Worm (Caenorhabditis elegans) whole organism, young adult: ENCODE data around the gene tra-3.

Experiments
- B0035.1 ChIP-seq: sonication (generic microtip); optimal IDR thresholded peaks from 2 replicates; lab custom pipeline; 2016; ENCODE audit warnings: missing genetic modification characterization, mild to moderate bottlenecking, missing compliant biosample characterization, missing genotype, missing genetic modification reagents
- F37B4.10 ChIP-seq: fragments of 200-800 bp; sonication (Bioruptor generic); IDR thresholded peaks from 2 replicates; pipeline ENCODE4 v1.3.6; 2022; ENCODE audit warnings: missing genetic modification characterization, missing compliant biosample characterization
- F57C9.4 ChIP-seq: sonication (generic microtip); optimal IDR thresholded peaks from 2 replicates; lab custom pipeline; 2017; ENCODE audit warnings: mild to moderate bottlenecking, missing genetic modification characterization, missing compliant biosample characterization
- K11D2.4 ChIP-seq: fragments of 200-800 bp; sonication (Bioruptor generic); IDR thresholded peaks from 2 replicates; pipeline ENCODE4 v1.3.6; 2022; ENCODE audit warnings: missing genetic modification reagents, missing genetic modification characterization, missing compliant biosample characterization
- K12H6.12 ChIP-seq: fragments of 200-800 bp; sonication (Bioruptor generic); optimal IDR thresholded peaks from 2 replicates; lab custom pipeline; 2018; ENCODE audit warnings: mild to moderate bottlenecking, missing genetic modification characterization, missing compliant biosample characterization
- T07F8.4 ChIP-seq: sonication (generic microtip); optimal IDR thresholded peaks from 2 replicates; lab custom pipeline; 2016; ENCODE audit warnings: mild to moderate bottlenecking, missing genetic modification characterization, moderate library complexity, missing compliant biosample characterization
- akir-1 ChIP-seq: fragments of 200-800 bp; sonication (Bioruptor generic); optimal IDR thresholded peaks from 2 replicates; lab custom pipeline; 2018; ENCODE audit warnings: mild to moderate bottlenecking, missing genetic modification characterization, moderate library complexity, missing compliant biosample characterization
- ama-1 ChIP-seq, 3 experiments: fragments of 150-350 bp in 1 of 3; sonication (generic microtip) in 2 of 3; optimal IDR thresholded peaks; 2 replicates each; lab custom pipeline; 2014 to 2018; ENCODE audit warnings: missing biosample characterization in 2 of 3, missing genetic modification characterization in 2 of 3, missing genetic modification reagents in 2 of 3
- atf-7 ChIP-seq: sonication (generic microtip); optimal IDR thresholded peaks from 2 replicates; lab custom pipeline; 2017; ENCODE audit warnings: mild to moderate bottlenecking, missing genetic modification characterization, missing compliant biosample characterization
- attf-5 ChIP-seq: fragments of 200-800 bp; sonication (Bioruptor generic); optimal IDR thresholded peaks from 2 replicates; lab custom pipeline; 2018; ENCODE audit warnings: mild to moderate bottlenecking, missing genetic modification characterization, missing compliant biosample characterization
- attf-6 ChIP-seq: fragments of 200-800 bp; sonication (Bioruptor generic); IDR thresholded peaks from 2 replicates; pipeline ENCODE4 v1.3.6; 2022; ENCODE audit warnings: missing genetic modification reagents, missing genetic modification characterization, missing compliant biosample characterization
- dox-1 ChIP-seq: fragments of 200-800 bp; sonication (Bioruptor generic); IDR thresholded peaks from 2 replicates; pipeline ENCODE4 v1.3.6; 2022; ENCODE audit warnings: missing genetic modification reagents, missing genetic modification characterization, missing compliant biosample characterization
- efl-1 ChIP-seq: fragments of 150-350 bp; optimal IDR thresholded peaks from 2 replicates; lab custom pipeline; 2014; ENCODE audit warnings: missing biosample characterization, missing genetic modification reagents, missing genetic modification characterization
- gei-17 ChIP-seq: fragments of 200-800 bp; sonication (Bioruptor generic); optimal IDR thresholded peaks from 2 replicates; lab custom pipeline; 2018; ENCODE audit warnings: mild to moderate bottlenecking, missing genetic modification characterization, missing compliant biosample characterization
- hmg-1.2 ChIP-seq: fragments of 200-800 bp; sonication (Bioruptor generic); IDR thresholded peaks from 2 replicates; pipeline ENCODE4 v1.3.6; 2022; ENCODE audit warnings: missing genetic modification reagents, missing genetic modification characterization, missing compliant biosample characterization
- lir-1 ChIP-seq: fragments of 200-800 bp; sonication (Bioruptor generic); conservative IDR thresholded peaks from 2 replicates; pipeline ENCODE4 v1.3.6; 2022; ENCODE audit warnings: missing genetic modification reagents, missing genetic modification characterization, missing compliant biosample characterization
- lsy-27 ChIP-seq: sonication (generic microtip); optimal IDR thresholded peaks from 2 replicates; lab custom pipeline; 2017; ENCODE audit warnings: missing genetic modification characterization, mild to moderate bottlenecking, missing compliant biosample characterization, antibody characterized with exemption, missing genotype, borderline replicate concordance; ENCODE audit not compliant: insufficient read depth
- madf-8 ChIP-seq: fragments of 200-800 bp; sonication (Bioruptor generic); conservative IDR thresholded peaks from 2 replicates; pipeline ENCODE4 v1.3.6; 2022; ENCODE audit warnings: missing genetic modification reagents, missing genetic modification characterization, missing compliant biosample characterization
- pha-4 ChIP-seq: fragments of 150-350 bp; sonication (generic microtip); optimal IDR thresholded peaks from 2 replicates; lab custom pipeline; 2014; ENCODE audit warnings: missing biosample characterization, missing genetic modification reagents, missing genetic modification characterization
- snpc-4 ChIP-seq, 5 experiments: fragments of 150-350 bp in 1 of 5; sonication (generic microtip) in 4 of 5; optimal IDR thresholded peaks; 2 replicates each; lab custom pipeline; 2014 to 2018; ENCODE audit warnings: missing genetic modification characterization in 5 of 5, missing biosample characterization in 3 of 5, antibody characterized with exemption in 2 of 5, mild to moderate bottlenecking in 2 of 5, missing compliant biosample characterization in 2 of 5, missing genotype in 2 of 5, moderate library complexity in 2 of 5, missing genetic modification reagents in 1 of 5
- tlf-1 ChIP-seq: fragments of 200-800 bp; sonication (Bioruptor generic); optimal IDR thresholded peaks from 2 replicates; lab custom pipeline; 2018; ENCODE audit warnings: mild to moderate bottlenecking, missing genetic modification characterization, missing compliant biosample characterization
- zfh-2 ChIP-seq: fragments of 200-800 bp; sonication (Bioruptor generic); conservative IDR thresholded peaks from 2 replicates; pipeline ENCODE4 v1.3.6; 2022; ENCODE audit warnings: missing genetic modification reagents, missing genetic modification characterization, missing compliant biosample characterization
- ztf-18 ChIP-seq: sonication (generic microtip); optimal IDR thresholded peaks from 2 replicates; lab custom pipeline; 2016; ENCODE audit warnings: missing genotype, mild to moderate bottlenecking, missing genetic modification characterization, missing compliant biosample characterization
- ztf-25 ChIP-seq: fragments of 200-800 bp; sonication (Bioruptor generic); IDR thresholded peaks from 2 replicates; pipeline ENCODE4 v1.3.6; 2022; ENCODE audit warnings: missing genetic modification reagents, missing genetic modification characterization, missing compliant biosample characterization
- ztf-6 ChIP-seq: fragments of 200-800 bp; sonication (Bioruptor generic); IDR thresholded peaks from 2 replicates; pipeline ENCODE4 v1.3.6; 2022; ENCODE audit warnings: missing genetic modification reagents, missing genetic modification characterization, missing compliant biosample characterization

Gene tra-3

DNA sequence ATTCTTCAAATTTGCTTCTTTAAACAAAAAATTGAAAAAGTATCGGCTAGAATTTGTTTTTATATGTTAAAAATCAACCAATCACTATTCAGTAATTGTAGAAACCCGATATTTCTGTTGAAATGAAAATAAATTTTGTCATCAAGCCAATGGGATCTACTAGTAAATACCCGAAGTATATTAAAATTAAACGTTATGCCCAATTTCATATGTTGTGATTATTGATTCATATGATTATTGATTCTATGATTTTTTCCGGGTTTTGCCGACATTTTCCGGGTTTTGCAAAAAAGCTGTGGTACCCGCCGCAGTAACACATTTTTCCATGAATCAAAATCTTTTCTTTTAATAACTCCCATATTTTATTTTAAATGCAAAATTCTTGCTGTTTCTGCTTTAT lies 48.5 kb downstream of the tra-3 start (continued):
- TF ChIP-seq madf-8 (GFP tag; lab: Robert Waterston, UW), result no peak
- TF ChIP-seq ztf-6, result no peak

DNA sequence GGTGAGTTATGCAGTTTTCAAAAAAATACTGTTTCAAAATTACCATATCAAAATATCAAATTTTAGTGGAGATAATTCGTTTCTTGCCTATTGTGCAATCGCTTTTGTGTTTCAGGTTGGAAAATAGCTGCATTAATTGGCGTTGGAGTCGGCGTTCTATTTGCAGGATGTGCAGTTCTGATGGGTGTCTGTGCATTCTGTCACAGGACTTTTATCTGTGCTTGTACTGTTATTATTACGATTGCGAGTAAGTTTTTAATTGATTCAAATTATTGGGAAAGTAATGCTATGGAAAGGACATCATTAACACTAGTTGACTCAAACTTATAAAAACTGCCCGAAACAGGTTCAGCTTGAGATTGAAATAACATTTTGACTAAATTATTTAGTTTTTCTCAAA lies 49.2 kb downstream of the tra-3 start:
- TF ChIP-seq hmg-1.2 (GFP tag; lab: Robert Waterston, UW) (no peak), K12H6.12 (tag; lab: Kevin White, UChicago) (no peak), attf-6 (GFP tag; lab: Robert Waterston, UW) (peak; percentile 68; the same call in 1 of the 2 replicates)

DNA sequence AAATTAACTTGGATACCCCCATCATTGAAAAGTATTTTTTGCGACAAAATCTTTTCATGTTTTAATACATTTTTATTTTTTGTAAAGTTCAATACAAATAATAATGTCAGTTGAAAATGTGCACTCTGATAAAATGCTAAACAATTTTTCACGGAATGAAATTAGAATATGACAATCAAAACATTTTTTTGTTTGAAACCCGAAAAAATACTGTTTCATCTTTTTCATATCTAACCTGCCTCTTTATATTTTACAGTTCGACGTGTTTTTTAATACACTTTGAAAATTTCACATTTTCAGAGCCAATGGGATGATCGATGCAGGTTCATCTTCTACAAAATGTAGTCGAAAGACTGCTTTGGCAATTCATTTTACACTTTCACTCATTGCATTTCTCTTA lies 50.1 kb downstream of the tra-3 start, which contains the start of gene clc-8:
Gene clc-8 (plus strand): TSS at position 301 of the 400 bp plus-strand sequence.
- TF ChIP-seq ama-1 (optimal IDR thresholded peaks at IDR 0.05; lab: Kevin White, UChicago), result no peak
- TF ChIP-seq ama-1 (GFP tag; optimal IDR thresholded peaks at IDR 0.05; lab: Kevin White, UChicago), result no peak
- no peak for TF ChIP-seq snpc-4 (GFP tag; optimal IDR thresholded peaks at IDR 0.05; lab: Kevin White, UChicago)
- no peak for TF ChIP-seq snpc-4 (tag; optimal IDR thresholded peaks at IDR 0.05; lab: Kevin White, UChicago)
- TF ChIP-seq attf-5 (GFP tag; lab: Kevin White, UChicago), result no peak
- TF ChIP-seq ztf-18 (tag; lab: Kevin White, UChicago), result no peak
- TF ChIP-seq B0035.1 (tag; lab: Kevin White, UChicago), result no peak
- TF ChIP-seq tlf-1, result no peak
- no peak for TF ChIP-seq F37B4.10
- TF ChIP-seq pha-4 (tag; lab: Kevin White, UChicago), result no peak
- no peak for TF ChIP-seq dox-1 (GFP tag; lab: Robert Waterston, UW)
- TF ChIP-seq akir-1, result no peak

DNA sequence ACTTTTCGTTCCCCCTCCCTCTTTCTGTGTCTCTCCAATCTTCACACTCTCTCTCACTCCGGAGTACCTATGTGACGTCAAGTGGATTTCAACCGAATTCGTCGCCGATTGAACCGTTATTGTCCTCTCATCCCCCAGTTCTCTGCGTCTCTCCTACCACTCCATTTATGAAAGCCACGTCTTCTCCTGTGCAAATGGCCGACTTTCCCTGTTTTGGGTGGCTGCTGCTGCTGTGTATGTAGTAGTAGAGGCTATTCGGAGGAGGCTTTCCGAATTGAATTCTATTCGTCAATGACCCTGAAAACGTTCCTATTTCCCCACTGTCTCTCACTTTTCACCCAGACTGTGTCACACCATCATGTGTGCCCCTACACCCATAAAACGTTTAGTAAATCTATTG lies 52.2 kb downstream of the tra-3 start:
- no peak for TF ChIP-seq ztf-25

DNA sequence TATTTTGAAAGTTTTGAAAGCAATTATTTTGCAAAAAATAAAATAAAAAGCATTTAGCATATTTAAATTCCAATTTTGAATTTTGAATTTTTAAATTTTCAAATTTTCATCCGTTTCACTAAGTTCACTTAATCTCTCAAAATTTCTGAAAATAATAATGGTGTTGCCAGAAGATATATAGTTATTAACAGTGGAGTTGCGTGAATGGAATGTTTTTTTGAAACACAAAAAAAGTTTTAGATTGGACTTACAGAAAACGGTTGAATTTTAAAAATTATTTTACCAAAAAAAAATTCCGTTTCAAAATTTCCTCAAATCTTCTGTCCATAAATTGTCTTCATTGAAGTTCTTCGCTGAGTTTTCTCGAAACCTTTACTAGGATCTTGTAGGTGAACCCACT lies 52.7 kb downstream of the tra-3 start:
- TF ChIP-seq attf-6 (GFP tag; lab: Robert Waterston, UW) (peak; percentile 83), snpc-4 (GFP tag; optimal IDR thresholded peaks at IDR 0.05; lab: Kevin White, UChicago) (no peak), snpc-4 (tag; optimal IDR thresholded peaks at IDR 0.05; lab: Kevin White, UChicago) (peak in 3 of 4 experiments; percentile 14 to 39 (median 32)), F57C9.4 (no peak)

DNA sequence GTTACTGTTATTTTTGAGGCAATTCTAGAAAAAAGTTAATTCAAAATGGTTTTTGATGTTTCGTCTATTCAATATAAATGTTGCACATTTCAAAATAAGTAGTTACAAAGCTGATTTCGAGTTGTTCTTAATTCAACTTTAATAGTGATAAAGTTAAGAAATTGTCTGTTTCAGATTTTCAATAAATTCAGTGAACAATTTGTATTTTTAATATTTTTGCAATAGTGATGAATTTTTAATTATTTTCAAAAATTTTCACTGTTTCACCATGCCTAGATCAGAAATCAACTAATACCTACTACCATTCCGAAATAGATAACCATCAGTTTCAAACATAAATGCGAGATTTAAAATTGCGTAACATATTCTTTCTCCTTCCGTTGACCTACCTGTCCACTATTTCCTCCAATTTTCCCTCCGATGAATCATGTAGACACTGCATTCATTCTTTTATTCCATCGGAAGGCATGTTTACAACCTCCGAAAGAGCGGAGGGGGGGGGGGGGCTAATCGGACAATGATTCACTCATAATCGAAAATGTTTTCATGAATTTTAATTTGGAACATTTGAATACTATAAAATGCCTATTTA lies 53.9 kb downstream of the tra-3 start:
- TF ChIP-seq snpc-4 (GFP tag; optimal IDR thresholded peaks at IDR 0.05; lab: Kevin White, UChicago) (no peak), snpc-4 (tag; optimal IDR thresholded peaks at IDR 0.05; lab: Kevin White, UChicago) (peak in 3 of 4 experiments; percentile 7 to 61 (median 40)), T07F8.4 (tag; lab: Kevin White, UChicago) (no peak), zfh-2 (GFP tag; lab: Robert Waterston, UW) (no peak), atf-7 (tag; lab: Kevin White, UChicago) (no peak), attf-6 (GFP tag; lab: Robert Waterston, UW) (0 out of 2 replicates have a peak, but pooled peaks have one; percentile 43), efl-1 (GFP tag; lab: Kevin White, UChicago) (no peak)
- TF ChIP-seq, all 124 proteins: peak for 2

DNA sequence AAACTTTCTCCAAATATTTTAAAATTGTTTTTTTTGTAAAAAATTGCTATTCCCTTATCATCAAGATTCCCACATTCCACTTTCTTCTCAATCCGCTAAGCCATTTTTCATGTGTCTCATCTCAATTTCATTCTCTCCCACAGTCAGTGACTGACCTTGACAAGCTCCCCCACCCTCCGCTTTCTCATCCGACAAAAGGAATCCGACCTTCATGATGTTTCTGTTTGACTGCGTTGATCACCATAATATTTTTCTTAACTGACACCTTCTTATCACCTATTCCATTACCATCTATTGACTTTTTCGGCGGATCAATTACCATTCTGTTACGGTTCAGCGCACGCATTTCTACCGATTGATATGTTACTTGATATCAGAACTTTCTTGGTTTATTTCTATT lies 54.9 kb downstream of the tra-3 start:
- no peak for TF ChIP-seq K11D2.4 (GFP tag; lab: Robert Waterston, UW)
- TF ChIP-seq lir-1 (GFP tag; lab: Robert Waterston, UW), result no peak
- no peak for TF ChIP-seq attf-6 (GFP tag; lab: Robert Waterston, UW)
- TF ChIP-seq lsy-27, result no peak
- no peak for TF ChIP-seq gei-17 (GFP tag; lab: Kevin White, UChicago)
- TF ChIP-seq snpc-4 (GFP tag; optimal IDR thresholded peaks at IDR 0.05; lab: Kevin White, UChicago), result no peak
- TF ChIP-seq snpc-4 (tag; optimal IDR thresholded peaks at IDR 0.05; lab: Kevin White, UChicago), result no peak
